Worm (Caenorhabditis elegans) whole organism, midembryonic: ENCODE measurements around the gene K09C6.9.

Experiments used
- T22C8.4 ChIP-seq: fragments of 200-800 bp; sonication (Bioruptor generic); IDR thresholded peaks from 2 replicates; pipeline ENCODE4 v1.3.6; 2022; ENCODE audit warnings: missing genetic modification characterization, missing compliant biosample characterization
- cog-1 ChIP-seq: sonication (generic microtip); optimal IDR thresholded peaks from 2 replicates; lab custom pipeline; 2016; ENCODE audit warnings: missing genetic modification characterization, missing compliant biosample characterization
- flt-1 ChIP-seq: fragments of 200-800 bp; sonication (Bioruptor generic); IDR thresholded peaks from 2 replicates; pipeline ENCODE4 v1.3.6; 2022; ENCODE audit warnings: missing genetic modification characterization, missing compliant biosample characterization
- klf-2 ChIP-seq: fragments of 200-800 bp; sonication (Bioruptor generic); conservative IDR thresholded peaks from 2 replicates; pipeline ENCODE4 v1.3.6; 2022; ENCODE audit warnings: missing genetic modification reagents, missing genetic modification characterization, missing compliant biosample characterization
- med-1 ChIP-seq: sonication (generic microtip); optimal IDR thresholded peaks from 2 replicates; lab custom pipeline; 2017; ENCODE audit warnings: missing genetic modification characterization, mild to moderate bottlenecking, missing compliant biosample characterization, antibody characterized with exemption, missing genetic modification reagents; ENCODE audit not compliant: insufficient read depth
- ref-1 ChIP-seq: fragments of 200-800 bp; sonication (Bioruptor generic); conservative IDR thresholded peaks from 2 replicates; pipeline ENCODE4 v1.3.6; 2022; ENCODE audit warnings: missing genetic modification reagents, missing genetic modification characterization, missing compliant biosample characterization
- tab-1 ChIP-seq: fragments of 200-800 bp; sonication (Bioruptor generic); IDR thresholded peaks from 2 replicates; pipeline ENCODE4 v1.3.6; 2022; ENCODE audit warnings: missing genetic modification characterization, missing compliant biosample characterization
- ztf-23 ChIP-seq: fragments of 200-800 bp; sonication (Bioruptor generic); IDR thresholded peaks from 2 replicates; pipeline ENCODE4 v1.3.6; 2022; ENCODE audit warnings: missing genetic modification reagents, missing genetic modification characterization, missing compliant biosample characterization
- ztf-29 ChIP-seq: fragments of 200-800 bp; sonication (Bioruptor generic); IDR thresholded peaks from 2 replicates; pipeline ENCODE4 v1.3.6; 2022; ENCODE audit warnings: missing genetic modification reagents, missing genetic modification characterization, missing compliant biosample characterization

DNA sequence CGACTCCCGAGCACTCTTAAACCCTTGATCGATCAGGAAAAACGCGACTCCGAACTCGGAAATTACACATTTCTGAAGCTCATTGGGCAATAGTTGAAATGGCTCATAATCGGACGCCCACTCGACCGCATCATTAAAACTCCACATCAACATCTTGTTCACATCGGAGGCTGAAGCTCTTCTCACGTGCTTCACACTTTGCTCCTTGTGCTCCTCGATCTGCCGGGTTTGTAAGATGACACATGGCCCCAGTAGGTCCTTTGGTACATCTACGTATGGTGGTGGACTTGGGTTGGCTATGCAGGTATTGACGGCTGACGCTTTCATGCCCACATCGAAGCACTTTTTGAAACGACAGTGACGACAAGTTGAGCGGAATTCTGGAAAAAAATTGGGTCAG lies 51.4 kb downstream of the K09C6.9 start:
- TF ChIP-seq ztf-29 (GFP tag; lab: Robert Waterston, UW) (no peak), ref-1 (GFP tag; lab: Robert Waterston, UW) (no peak), tab-1 (GFP tag; lab: Robert Waterston, UW) (no peak), flt-1 (GFP tag; lab: Robert Waterston, UW) (no peak), ztf-23 (no peak), T22C8.4 (no peak), klf-2 (GFP tag; lab: Robert Waterston, UW) (no peak), med-1 (GFP tag; lab: Kevin White, UChicago) (no peak), cog-1 (tag; lab: Kevin White, UChicago) (no peak)
